Worm (Caenorhabditis elegans) whole organism, young adult: ENCODE measurements around the gene F21C10.13.

Experiments
- B0336.3 ChIP-seq: fragments of 200-800 bp; sonication (Bioruptor generic); IDR thresholded peaks from 2 replicates; pipeline ENCODE4 v1.3.6; 2022; ENCODE audit warnings: missing genetic modification characterization, missing compliant biosample characterization
- fkh-3 ChIP-seq: sonication (generic microtip); optimal IDR thresholded peaks from 2 replicates; lab custom pipeline; 2016; ENCODE audit warnings: mild to moderate bottlenecking, missing genetic modification characterization, missing compliant biosample characterization
- snpc-4 ChIP-seq, 5 experiments: fragments of 150-350 bp in 1 of 5; sonication (generic microtip) in 4 of 5; optimal IDR thresholded peaks; 2 replicates each; lab custom pipeline; 2014 to 2018; ENCODE audit warnings: missing genetic modification characterization in 5 of 5, missing biosample characterization in 3 of 5, antibody characterized with exemption in 2 of 5, mild to moderate bottlenecking in 2 of 5, missing compliant biosample characterization in 2 of 5, missing genotype in 2 of 5, moderate library complexity in 2 of 5, missing genetic modification reagents in 1 of 5
- somi-1 ChIP-seq: fragments of 200-800 bp; sonication (Bioruptor generic); optimal IDR thresholded peaks from 2 replicates; lab custom pipeline; 2018; ENCODE audit warnings: mild to moderate bottlenecking, missing genetic modification characterization, missing compliant biosample characterization

DNA sequence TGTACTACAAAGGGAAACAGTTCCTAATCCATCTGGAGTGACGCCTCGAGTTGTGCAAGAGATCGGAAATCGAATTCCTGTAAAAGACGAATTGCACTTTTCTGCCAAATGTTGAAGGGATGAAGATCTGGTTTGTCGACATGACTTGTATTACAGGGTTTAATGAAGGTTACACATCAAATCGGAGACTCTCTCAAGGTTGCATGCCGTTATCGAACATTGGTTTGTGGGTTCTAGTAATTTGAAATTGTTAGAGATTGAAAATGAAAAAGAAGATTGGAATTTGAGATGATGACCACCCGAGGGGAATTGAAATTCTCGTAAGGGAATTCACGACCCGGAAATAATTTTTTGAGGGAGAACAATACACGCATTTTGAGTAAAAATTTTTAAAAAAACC, 44.2 kb downstream of the F21C10.13 start:
- TF ChIP-seq fkh-3 (tag; lab: Kevin White, UChicago) (no peak), B0336.3 (no peak), snpc-4 (GFP tag; optimal IDR thresholded peaks at IDR 0.05; lab: Kevin White, UChicago) (no peak), snpc-4 (tag; optimal IDR thresholded peaks at IDR 0.05; lab: Kevin White, UChicago) (no peak), somi-1 (GFP tag; lab: Kevin White, UChicago) (no peak)
